Worm (Caenorhabditis elegans) whole organism, L4 larva: ENCODE data around the gene mpst-3.

Experiments
- T20F7.1 ChIP-seq: fragments of 200-800 bp; sonication (Bioruptor generic); optimal IDR thresholded peaks from 2 replicates; lab custom pipeline; 2018; ENCODE audit warnings: mild to moderate bottlenecking, missing genetic modification characterization, missing compliant biosample characterization
- dmd-6 ChIP-seq: fragments of 200-800 bp; sonication (Bioruptor generic); IDR thresholded peaks from 2 replicates; pipeline ENCODE4 v1.3.6; 2022; ENCODE audit warnings: missing genetic modification reagents, missing genetic modification characterization, missing compliant biosample characterization
- lin-1 ChIP-seq: fragments of 200-800 bp; sonication (Bioruptor generic); IDR thresholded peaks from 2 replicates; pipeline ENCODE4 v1.3.6; 2022; ENCODE audit warnings: missing genetic modification reagents, missing genetic modification characterization, missing compliant biosample characterization
- lin-13 ChIP-seq: fragments of 150-350 bp; optimal IDR thresholded peaks from 2 replicates; lab custom pipeline; 2014; ENCODE audit warnings: missing biosample characterization, missing genetic modification reagents, missing genetic modification characterization
- lin-15B ChIP-seq: fragments of 150-350 bp; sonication (generic microtip); optimal IDR thresholded peaks from 3 replicates; lab custom pipeline; 2014; ENCODE audit warnings: missing biosample characterization, missing genetic modification characterization
- mdl-1 ChIP-seq, 2 experiments: fragments of 150-350 bp in 1 of 2; sonication (generic microtip) in 1 of 2; optimal IDR thresholded peaks; 2 replicates each; lab custom pipeline; 2014 to 2017; ENCODE audit warnings: missing biosample characterization in 2 of 2, missing genetic modification characterization in 2 of 2
- mep-1 ChIP-seq: fragments of 150-350 bp; sonication (generic microtip); optimal IDR thresholded peaks from 3 replicates; lab custom pipeline; 2014; ENCODE audit warnings: missing biosample characterization, missing genetic modification characterization
- nhr-76 ChIP-seq: fragments of 150-350 bp; optimal IDR thresholded peaks from 2 replicates; lab custom pipeline; 2014; ENCODE audit warnings: missing biosample characterization, missing genetic modification characterization
- nhr-77 ChIP-seq: fragments of 150-350 bp; optimal IDR thresholded peaks from 2 replicates; lab custom pipeline; 2014; ENCODE audit warnings: missing biosample characterization, missing genetic modification characterization
- spr-1 ChIP-seq: sonication (generic microtip); optimal IDR thresholded peaks from 2 replicates; lab custom pipeline; 2016; ENCODE audit warnings: mild to moderate bottlenecking, missing genetic modification characterization, missing compliant biosample characterization
- zag-1 ChIP-seq: fragments of 150-350 bp; optimal IDR thresholded peaks from 2 replicates; lab custom pipeline; 2014; ENCODE audit warnings: missing biosample characterization, missing genetic modification characterization
- ztf-11 ChIP-seq: fragments of 150-350 bp; optimal IDR thresholded peaks from 2 replicates; lab custom pipeline; 2014; ENCODE audit warnings: missing biosample characterization, missing genetic modification characterization

DNA sequence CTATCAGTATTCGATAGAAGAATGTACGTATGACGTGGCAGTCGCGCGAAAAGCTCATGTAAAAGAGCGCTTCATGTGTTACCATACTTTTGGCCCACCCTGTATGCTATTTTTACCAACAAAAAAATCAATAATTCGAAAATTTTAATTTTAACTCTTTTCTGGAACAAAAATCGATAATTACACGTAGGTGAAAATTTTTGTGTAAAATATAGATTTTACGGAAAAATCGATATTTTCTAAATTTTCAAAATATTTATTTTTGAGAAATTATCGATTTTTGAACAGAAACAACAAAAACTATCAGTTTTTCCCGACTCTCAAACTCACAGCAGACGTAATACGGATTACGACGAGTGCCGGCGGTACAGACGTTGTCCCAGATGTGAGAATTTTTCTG, 49.7 kb downstream of the mpst-3 start:
- no peak for TF ChIP-seq T20F7.1 (GFP tag; lab: Kevin White, UChicago)
- TF ChIP-seq mdl-1 (tag; optimal IDR thresholded peaks at IDR 0.05; lab: Kevin White, UChicago), result no peak
- no peak for TF ChIP-seq ztf-11 (tag; lab: Kevin White, UChicago)
- TF ChIP-seq zag-1 (tag; lab: Kevin White, UChicago), result no peak
- no peak for TF ChIP-seq nhr-77
- TF ChIP-seq lin-15B (tag; lab: Kevin White, UChicago), result no peak
- no peak for TF ChIP-seq spr-1 (tag; lab: Kevin White, UChicago)
- TF ChIP-seq lin-1 (GFP tag; lab: Robert Waterston, UW), result no peak
- TF ChIP-seq mep-1 (tag; lab: Kevin White, UChicago), result no peak
- no peak for TF ChIP-seq nhr-76 (tag; lab: Kevin White, UChicago)
- TF ChIP-seq dmd-6 (GFP tag; lab: Robert Waterston, UW), result no peak
- no peak for TF ChIP-seq lin-13
